Fruit fly (Drosophila melanogaster): Measurements from ENCODE around the gene Tcs6.

DNA sequence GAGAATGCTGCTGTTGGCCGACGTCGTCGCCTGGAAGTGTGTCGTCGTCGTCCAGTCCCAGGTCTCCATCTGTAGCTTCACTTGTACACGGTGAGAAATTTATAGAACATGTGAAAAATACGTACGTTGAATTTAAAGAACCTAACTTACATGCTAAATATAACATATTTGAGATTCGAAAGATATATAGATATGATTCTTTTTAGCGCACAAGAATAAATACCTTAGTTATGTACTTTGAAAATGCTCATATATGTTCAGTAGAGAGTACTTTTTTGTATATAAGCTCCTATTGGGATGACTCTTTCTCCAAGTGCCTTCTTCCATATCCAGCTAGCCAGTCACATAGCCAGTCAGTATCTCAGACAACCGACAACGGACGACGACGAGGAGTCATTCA lies 17.2 kb upstream of the Tcs6 start:
- TF ChIP-seq Dll (optimal IDR thresholded peaks at IDR 0.05), result no peak
- no peak for TF ChIP-seq psq (optimal IDR thresholded peaks at IDR 0.05)
- no peak for TF ChIP-seq usp (GFP tag; optimal IDR thresholded peaks at IDR 0.05)

Measured in whole organism.